Worm (Caenorhabditis elegans): ENCODE results near the gene F16F9.4.

- TF ChIP-seq C08G9.2 (tag; optimal IDR thresholded peaks at IDR 0.05) (no peak), hlh-15 (tag; optimal IDR thresholded peaks at IDR 0.05) (no peak), lin-11 (tag; optimal IDR thresholded peaks at IDR 0.05) (no peak), rnt-1 (tag; optimal IDR thresholded peaks at IDR 0.05) (no peak)
These were observed 44.4 kb upstream of the F16F9.4 start, which contains the start of gene H03E18.1 for ce11 chrX:8507576-8507975.
